Worm (Caenorhabditis elegans) whole organism, L4 larva: ENCODE measurements around the gene rfip-1.

Source experiments
- F10B5.3 ChIP-seq: sonication (generic microtip); optimal IDR thresholded peaks from 2 replicates; lab custom pipeline; 2016; ENCODE audit warnings: mild to moderate bottlenecking, missing genetic modification characterization, missing compliant biosample characterization
- R02D3.7 ChIP-seq: fragments of 150-350 bp; sonication (generic microtip); optimal IDR thresholded peaks from 3 replicates; lab custom pipeline; 2014; ENCODE audit warnings: missing biosample characterization, missing genetic modification characterization
- Y105C5A.15 ChIP-seq: fragments of 200-800 bp; sonication (Bioruptor generic); IDR thresholded peaks from 2 replicates; pipeline ENCODE4 v1.3.6; 2022; ENCODE audit warnings: missing genetic modification characterization, missing compliant biosample characterization
- Y48G9A.11 ChIP-seq: fragments of 200-800 bp; sonication (Bioruptor generic); IDR thresholded peaks from 2 replicates; pipeline ENCODE4 v1.3.6; 2022; ENCODE audit warnings: missing genetic modification reagents, missing genetic modification characterization, missing compliant biosample characterization
- ZK337.2 ChIP-seq: fragments of 200-800 bp; sonication (Bioruptor generic); IDR thresholded peaks from 2 replicates; pipeline ENCODE4 v1.3.6; 2022; ENCODE audit warnings: missing genetic modification reagents, missing genetic modification characterization, missing compliant biosample characterization
- ZK546.5 ChIP-seq, 2 experiments: sonication (generic microtip); optimal IDR thresholded peaks; 2 replicates each; lab custom pipeline; 2017; ENCODE audit warnings: missing biosample characterization in 2 of 2, missing genetic modification characterization in 2 of 2
- aha-1 ChIP-seq: fragments of 150-350 bp; peaks from one replicate; lab custom pipeline; 2014; ENCODE audit warnings: missing biosample characterization, missing genetic modification characterization
- attf-4 ChIP-seq: sonication (generic microtip); optimal IDR thresholded peaks from 3 replicates; lab custom pipeline; 2017; ENCODE audit warnings: missing biosample characterization, missing genetic modification characterization
- ceh-28 ChIP-seq: fragments of 150-350 bp; optimal IDR thresholded peaks from 2 replicates; lab custom pipeline; 2014; ENCODE audit warnings: missing biosample characterization, missing genetic modification reagents, missing genetic modification characterization
- ceh-32 ChIP-seq: sonication (generic microtip); optimal IDR thresholded peaks from 2 replicates; lab custom pipeline; 2016; ENCODE audit warnings: mild to moderate bottlenecking, missing genetic modification characterization, missing compliant biosample characterization; ENCODE audit not compliant: poor library complexity
- ceh-82 ChIP-seq: sonication (generic microtip); optimal IDR thresholded peaks from 2 replicates; lab custom pipeline; 2017; ENCODE audit warnings: missing biosample characterization, missing genetic modification characterization
- ctbp-1 ChIP-seq: fragments of 200-800 bp; sonication (Bioruptor generic); IDR thresholded peaks from 2 replicates; pipeline ENCODE4 v1.3.6; 2022; ENCODE audit warnings: missing genetic modification reagents, missing genetic modification characterization, missing compliant biosample characterization
- daf-16 ChIP-seq, 3 experiments: sonication (generic microtip); optimal IDR thresholded peaks; 2 replicates each; lab custom pipeline; 2016 to 2017; ENCODE audit warnings: missing genetic modification characterization in 3 of 3, missing genetic modification reagents in 3 of 3, mild to moderate bottlenecking in 2 of 3, missing compliant biosample characterization in 2 of 3, missing biosample characterization in 1 of 3, moderate library complexity in 1 of 3
- daf-19 ChIP-seq: fragments of 200-800 bp; sonication (Bioruptor generic); conservative IDR thresholded peaks from 2 replicates; pipeline ENCODE4 v1.3.6; 2022; ENCODE audit warnings: missing genetic modification characterization, missing compliant biosample characterization
- daf-8 ChIP-seq: fragments of 200-800 bp; sonication (Bioruptor generic); IDR thresholded peaks from 2 replicates; pipeline ENCODE4 v1.3.6; 2022; ENCODE audit warnings: missing genetic modification characterization, missing compliant biosample characterization
- dmd-8 ChIP-seq: fragments of 200-800 bp; sonication (Bioruptor generic); IDR thresholded peaks from 2 replicates; pipeline ENCODE4 v1.3.6; 2022; ENCODE audit warnings: missing genetic modification characterization, missing compliant biosample characterization
- egl-27 ChIP-seq: sonication (generic microtip); optimal IDR thresholded peaks from 3 replicates; lab custom pipeline; 2017; ENCODE audit warnings: missing biosample characterization, missing genetic modification reagents, missing genetic modification characterization
- hlh-30 ChIP-seq: sonication (generic microtip); optimal IDR thresholded peaks from 2 replicates; lab custom pipeline; 2017; ENCODE audit warnings: antibody characterized with exemption, mild to moderate bottlenecking, missing genetic modification characterization, missing compliant biosample characterization; ENCODE audit not compliant: insufficient read depth
- hmg-1.1 ChIP-seq: fragments of 200-800 bp; sonication (Bioruptor generic); IDR thresholded peaks from 2 replicates; pipeline ENCODE4 v1.3.6; 2022; ENCODE audit warnings: missing genetic modification reagents, missing genetic modification characterization, missing compliant biosample characterization
- jun-1 ChIP-seq: fragments of 150-350 bp; optimal IDR thresholded peaks from 2 replicates; lab custom pipeline; 2014; ENCODE audit warnings: missing biosample characterization, missing genetic modification reagents, missing genetic modification characterization
- lin-1 ChIP-seq: fragments of 200-800 bp; sonication (Bioruptor generic); IDR thresholded peaks from 2 replicates; pipeline ENCODE4 v1.3.6; 2022; ENCODE audit warnings: missing genetic modification reagents, missing genetic modification characterization, missing compliant biosample characterization
- lin-13 ChIP-seq: fragments of 150-350 bp; optimal IDR thresholded peaks from 2 replicates; lab custom pipeline; 2014; ENCODE audit warnings: missing biosample characterization, missing genetic modification reagents, missing genetic modification characterization
- lin-15B ChIP-seq: fragments of 150-350 bp; sonication (generic microtip); optimal IDR thresholded peaks from 3 replicates; lab custom pipeline; 2014; ENCODE audit warnings: missing biosample characterization, missing genetic modification characterization
- lin-38 ChIP-seq: fragments of 200-800 bp; sonication (Bioruptor generic); IDR thresholded peaks from 2 replicates; pipeline ENCODE4 v1.3.6; 2022; ENCODE audit warnings: missing genetic modification reagents, missing genetic modification characterization, missing compliant biosample characterization
- lin-39 ChIP-seq: fragments of 150-350 bp; optimal IDR thresholded peaks from 2 replicates; lab custom pipeline; 2014; ENCODE audit warnings: missing biosample characterization, missing genetic modification reagents, missing genetic modification characterization
- lir-3 ChIP-seq: sonication (generic microtip); optimal IDR thresholded peaks from 2 replicates; lab custom pipeline; 2016; ENCODE audit warnings: mild to moderate bottlenecking, missing genetic modification characterization, missing compliant biosample characterization
- madf-5 ChIP-seq, 2 experiments: fragments of 200-800 bp; sonication (Bioruptor generic); IDR thresholded peaks; 2 replicates each; pipeline ENCODE4 v1.3.6; 2022; ENCODE audit warnings: missing compliant biosample characterization in 2 of 2, missing genetic modification characterization in 2 of 2
- mes-2 ChIP-seq: sonication (generic microtip); optimal IDR thresholded peaks from 2 replicates; lab custom pipeline; 2016; ENCODE audit warnings: missing genotype, mild to moderate bottlenecking, missing genetic modification characterization, missing compliant biosample characterization; ENCODE audit not compliant: poor library complexity, severe bottlenecking
- nhr-10 ChIP-seq: fragments of 150-350 bp; optimal IDR thresholded peaks from 2 replicates; lab custom pipeline; 2014; ENCODE audit warnings: missing biosample characterization, missing genetic modification characterization
- nhr-11 ChIP-seq: fragments of 150-350 bp; optimal IDR thresholded peaks from 2 replicates; lab custom pipeline; 2014; ENCODE audit warnings: missing biosample characterization, missing genetic modification characterization
- nhr-111 ChIP-seq: fragments of 200-800 bp; sonication (Bioruptor generic); optimal IDR thresholded peaks from 2 replicates; lab custom pipeline; 2018; ENCODE audit warnings: mild to moderate bottlenecking, missing genetic modification characterization, missing compliant biosample characterization
- nhr-237 ChIP-seq: sonication (generic microtip); optimal IDR thresholded peaks from 2 replicates; lab custom pipeline; 2017; ENCODE audit warnings: missing biosample characterization, missing genetic modification characterization
- saeg-2 ChIP-seq: fragments of 200-800 bp; sonication (Bioruptor generic); IDR thresholded peaks from 2 replicates; pipeline ENCODE4 v1.3.6; 2022; ENCODE audit warnings: missing genetic modification reagents, missing genetic modification characterization, missing compliant biosample characterization
- set-16 ChIP-seq: fragments of 200-800 bp; sonication (Bioruptor generic); IDR thresholded peaks from 2 replicates; pipeline ENCODE4 v1.3.6; 2022; ENCODE audit warnings: missing genetic modification reagents, missing genetic modification characterization, missing compliant biosample characterization
- spr-1 ChIP-seq: sonication (generic microtip); optimal IDR thresholded peaks from 2 replicates; lab custom pipeline; 2016; ENCODE audit warnings: mild to moderate bottlenecking, missing genetic modification characterization, missing compliant biosample characterization
- tag-97 ChIP-seq: fragments of 200-800 bp; sonication (Bioruptor generic); IDR thresholded peaks from 2 replicates; pipeline ENCODE4 v1.3.6; 2022; ENCODE audit warnings: missing genetic modification characterization, missing compliant biosample characterization
- unc-130 ChIP-seq: sonication (generic microtip); optimal IDR thresholded peaks from 2 replicates; lab custom pipeline; 2016; ENCODE audit warnings: missing genetic modification reagents, missing genetic modification characterization, missing compliant biosample characterization
- unc-39 ChIP-seq: sonication (generic microtip); optimal IDR thresholded peaks from 2 replicates; lab custom pipeline; 2017; ENCODE audit warnings: missing biosample characterization, missing genetic modification characterization
- unc-62 ChIP-seq, 3 experiments: fragments of 150-350 bp in 1 of 3; sonication (generic microtip); optimal IDR thresholded peaks in 2 of 3; peaks in 1 of 3; 1 replicate in 1 of 3; 2 replicates in 2 of 3; lab custom pipeline; 2014 to 2017; ENCODE audit warnings: missing biosample characterization in 3 of 3, missing genetic modification characterization in 3 of 3, missing genetic modification reagents in 3 of 3, missing genotype in 1 of 3
- zfp-3 ChIP-seq: fragments of 200-800 bp; sonication (Bioruptor generic); conservative IDR thresholded peaks from 2 replicates; pipeline ENCODE4 v1.3.6; 2022; ENCODE audit warnings: missing genetic modification reagents, missing genetic modification characterization, missing compliant biosample characterization
- zip-11 ChIP-seq: fragments of 200-800 bp; sonication (Bioruptor generic); IDR thresholded peaks from 2 replicates; pipeline ENCODE4 v1.3.6; 2022; ENCODE audit warnings: missing genetic modification characterization, missing compliant biosample characterization
- zip-2 ChIP-seq: fragments of 150-350 bp; optimal IDR thresholded peaks from 2 replicates; lab custom pipeline; 2014; ENCODE audit warnings: missing biosample characterization, missing genetic modification characterization
- ztf-7 ChIP-seq: fragments of 150-350 bp; optimal IDR thresholded peaks from 2 replicates; lab custom pipeline; 2014; ENCODE audit warnings: missing biosample characterization, missing genetic modification characterization

rfip-1 gene

ce11 chrII:5841053-5841547 lies 43.3 kb upstream of the rfip-1 start, which contains the start of gene lec-5:
Gene lec-5, minus strand, starts transcription at chrII:5841103.
- TF ChIP-seq nhr-11 (peak; percentile 34), daf-16 (GFP tag; optimal IDR thresholded peaks at IDR 0.05; lab: Kevin White, UChicago) (peak in 1 of 2 experiments; percentile 94), daf-16 (tag; optimal IDR thresholded peaks at IDR 0.05; lab: Kevin White, UChicago) (no peak), lin-15B (tag; lab: Kevin White, UChicago) (no peak)

DNA sequence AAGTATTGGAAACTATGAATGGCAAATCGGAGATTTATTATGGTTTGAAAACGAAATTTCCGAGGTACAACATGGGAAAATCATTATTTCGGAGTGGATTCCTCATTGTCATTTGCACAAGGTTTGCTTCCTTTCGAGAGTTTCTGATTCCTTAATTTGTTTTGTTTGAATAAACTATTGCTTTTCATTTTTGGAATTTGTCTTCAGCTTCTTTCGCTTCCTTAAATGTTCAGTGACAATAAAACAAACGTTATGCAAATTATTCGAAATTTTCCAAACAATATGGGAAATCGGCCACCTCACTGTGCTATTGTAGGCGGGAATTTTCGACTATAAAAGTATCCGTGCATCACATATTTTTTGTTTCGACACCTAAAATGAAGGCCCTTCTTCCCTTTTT lies 42.5 kb upstream of the rfip-1 start, which contains the start of gene nep-25:
Gene nep-25, plus strand, starts transcription at position 375 of the 400 bp plus-strand sequence.
- TF ChIP-seq unc-62 (GFP tag; optimal IDR thresholded peaks at IDR 0.05 in 1 of 2; lab: Kevin White, UChicago) (peak in 1 of 2 experiments; percentile 90), unc-62 (tag; optimal IDR thresholded peaks at IDR 0.05; lab: Kevin White, UChicago) (no peak), unc-39 (tag; lab: Kevin White, UChicago) (no peak), nhr-237 (tag; lab: Kevin White, UChicago) (no peak), nhr-111 (GFP tag; lab: Kevin White, UChicago) (no peak), mes-2 (tag; lab: Kevin White, UChicago) (no peak), zip-2 (tag; lab: Kevin White, UChicago) (no peak), aha-1 (tag; lab: Kevin White, UChicago) (peak; percentile 46), lin-38 (no peak)

DNA sequence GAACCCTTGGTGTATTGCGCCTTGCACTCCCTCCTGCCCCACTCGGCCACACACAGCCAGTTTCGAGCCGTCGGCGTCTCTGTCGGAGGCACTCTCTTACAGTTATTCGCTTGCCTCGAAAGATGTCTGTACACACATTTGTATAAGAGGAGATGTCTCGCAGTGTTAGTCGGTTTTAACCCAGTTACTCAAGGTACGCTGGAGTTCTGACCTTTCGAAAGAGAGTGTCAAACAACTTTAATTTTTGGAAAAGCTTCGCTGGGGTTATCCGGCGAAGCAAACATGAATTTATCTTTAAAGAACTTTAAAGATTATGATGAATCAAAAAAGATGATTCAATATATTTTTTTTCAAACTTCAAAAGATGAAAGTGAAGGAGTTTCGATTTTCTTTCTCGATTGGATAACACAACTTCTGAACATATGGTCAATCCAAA lies 39.6 kb upstream of the rfip-1 start:
- TF ChIP-seq spr-1 (tag; lab: Kevin White, UChicago), result peak; percentile 97
- peak; percentile 98 for TF ChIP-seq nhr-11
- TF ChIP-seq saeg-2 (GFP tag; lab: Robert Waterston, UW), result peak; percentile 99
- TF ChIP-seq unc-130, result peak; percentile 93
- TF ChIP-seq daf-19, result peak; percentile 99
- TF ChIP-seq nhr-10, result peak; percentile 93
- peak; percentile 95 for TF ChIP-seq lin-1
- peak; percentile 83 for TF ChIP-seq set-16 (GFP tag; lab: Robert Waterston, UW)
- peak; percentile 91 for TF ChIP-seq ceh-32 (tag; lab: Kevin White, UChicago)
- TF ChIP-seq ceh-28 (tag; lab: Kevin White, UChicago), result peak; percentile 49
- peak; percentile 70 for TF ChIP-seq nhr-237 (tag; lab: Kevin White, UChicago)
- TF ChIP-seq ctbp-1 (GFP tag; lab: Robert Waterston, UW), result peak; percentile 99
- TF ChIP-seq jun-1 (tag; lab: Kevin White, UChicago), result peak; percentile 98
- peak; percentile 48 for TF ChIP-seq attf-4 (tag; lab: Kevin White, UChicago)
- TF ChIP-seq tag-97 (GFP tag; lab: Robert Waterston, UW), result no peak
- TF ChIP-seq dmd-8 (GFP tag; lab: Robert Waterston, UW), result peak; percentile 83
- 0 out of 2 replicates have a peak, but pooled peaks have one; percentile 20 for TF ChIP-seq daf-8 (GFP tag; lab: Robert Waterston, UW)
- peak; percentile 36 for TF ChIP-seq ceh-82 (tag; lab: Kevin White, UChicago)
- peak; percentile 91 for TF ChIP-seq ztf-7 (tag; lab: Kevin White, UChicago)
- peak; percentile 100 for TF ChIP-seq hmg-1.1 (GFP tag; lab: Robert Waterston, UW)
- TF ChIP-seq daf-16 (GFP tag; optimal IDR thresholded peaks at IDR 0.05; lab: Kevin White, UChicago), result peak; percentile 89 to 97
- TF ChIP-seq daf-16 (tag; optimal IDR thresholded peaks at IDR 0.05; lab: Kevin White, UChicago), result peak; percentile 89
- TF ChIP-seq unc-62 (GFP tag; optimal IDR thresholded peaks at IDR 0.05 in 1 of 2; lab: Kevin White, UChicago), result peak; percentile 85 to 100
- TF ChIP-seq unc-62 (tag; optimal IDR thresholded peaks at IDR 0.05; lab: Kevin White, UChicago), result peak; percentile 50
- peak; percentile 85 for TF ChIP-seq lin-39 (tag; lab: Kevin White, UChicago)
- peak; percentile 98 for TF ChIP-seq lin-13 (GFP tag; lab: Kevin White, UChicago)
- peak; percentile 87 for TF ChIP-seq lir-3 (tag; lab: Kevin White, UChicago)
- TF ChIP-seq zfp-3 (GFP tag; lab: Robert Waterston, UW), result peak; percentile 96
- peak; percentile 5 to 96; a peak in 3 of 4 replicates for TF ChIP-seq madf-5 (GFP tag; IDR thresholded peaks at IDR 0.05; lab: Robert Waterston, UW)
- peak; percentile 74; the same call in 1 of the 2 replicates for TF ChIP-seq Y105C5A.15 (GFP tag; lab: Robert Waterston, UW)
- TF ChIP-seq unc-39 (tag; lab: Kevin White, UChicago), result peak; percentile 75
- TF ChIP-seq egl-27 (tag; lab: Kevin White, UChicago), result peak; percentile 93
- TF ChIP-seq lin-38, result peak; percentile 95
- peak; percentile 95 for TF ChIP-seq F10B5.3 (tag; lab: Kevin White, UChicago)
- TF ChIP-seq mes-2 (tag; lab: Kevin White, UChicago), result peak; percentile 96
- TF ChIP-seq ZK546.5 (tag; optimal IDR thresholded peaks at IDR 0.05; lab: Kevin White, UChicago), result peak; percentile 58 to 72
- TF ChIP-seq Y48G9A.11 (GFP tag; lab: Robert Waterston, UW), result peak; percentile 88
- TF ChIP-seq ZK337.2 (GFP tag; lab: Robert Waterston, UW), result peak; percentile 78
- TF ChIP-seq R02D3.7 (tag; lab: Kevin White, UChicago), result peak; percentile 58
- peak; percentile 96 for TF ChIP-seq hlh-30 (tag; lab: Kevin White, UChicago)
- 0 out of 2 replicates have a peak, but pooled peaks have one; percentile 52 for TF ChIP-seq zip-11 (GFP tag; lab: Robert Waterston, UW)
